Fruit fly (Drosophila melanogaster) whole organism, embryonic: ENCODE data around the gene CG13384.
A peak's percentile ranks its signal among the peaks of the same experiment; 100 is the strongest.

Experiments used
- B-H1 ChIP-seq: fragments of 200-800 bp; sonication (Bioruptor generic); IDR thresholded peaks from 3 replicates; pipeline ENCODE4 v1.3.6; 2022; ENCODE audit warnings: missing biosample characterization, missing genetic modification characterization
- B-H2 ChIP-seq: fragments of 200-800 bp; sonication (Bioruptor generic); optimal IDR thresholded peaks from 2 replicates; lab custom pipeline; 2018; ENCODE audit warnings: missing biosample characterization, mild to moderate bottlenecking, missing genetic modification characterization
- CG10462 ChIP-seq: fragments of 200-800 bp; sonication (Bioruptor generic); optimal IDR thresholded peaks from 2 replicates; lab custom pipeline; 2016; ENCODE audit warnings: missing biosample characterization, missing genetic modification characterization
- CG11695 ChIP-seq: fragments of 200-800 bp; sonication (Bioruptor generic); IDR thresholded peaks from 3 replicates; pipeline ENCODE4 v1.3.6; 2022; ENCODE audit warnings: missing biosample characterization, missing genetic modification characterization
- CG12219 ChIP-seq: fragments of 200-800 bp; sonication (Bioruptor generic); optimal IDR thresholded peaks from 3 replicates; lab custom pipeline; 2018; ENCODE audit warnings: missing biosample characterization, mild to moderate bottlenecking, missing genetic modification characterization
- CG15011 ChIP-seq: fragments of 200-800 bp; sonication (Bioruptor generic); optimal IDR thresholded peaks from 3 replicates; lab custom pipeline; 2018; ENCODE audit warnings: missing biosample characterization, mild to moderate bottlenecking, missing genetic modification characterization
- CG15269 ChIP-seq: fragments of 200-800 bp; sonication (Bioruptor generic); optimal IDR thresholded peaks from 2 replicates; lab custom pipeline; 2018; ENCODE audit warnings: missing biosample characterization, mild to moderate bottlenecking, missing genetic modification characterization, moderate library complexity
- CG15514 ChIP-seq: fragments of 200-800 bp; sonication (Bioruptor generic); optimal IDR thresholded peaks from 3 replicates; lab custom pipeline; 2017; ENCODE audit warnings: missing biosample characterization, missing genetic modification characterization, mild to moderate bottlenecking, moderate library complexity, missing genetic modification reagents
- CG16863 ChIP-seq: fragments of 200-800 bp; sonication (Bioruptor generic); optimal IDR thresholded peaks from 3 replicates; lab custom pipeline; 2016; ENCODE audit warnings: missing biosample characterization, missing genetic modification characterization
- CG17328 ChIP-seq: fragments of 200-800 bp; sonication (Bioruptor generic); IDR thresholded peaks from 2 replicates; pipeline ENCODE4 v1.3.6; 2022; ENCODE audit warnings: missing biosample characterization, missing genetic modification characterization
- CG17568 ChIP-seq: fragments of 200-800 bp; sonication (Bioruptor generic); optimal IDR thresholded peaks from 2 replicates; lab custom pipeline; 2018; ENCODE audit warnings: missing biosample characterization, mild to moderate bottlenecking, missing genetic modification characterization, moderate library complexity
- CG3407 ChIP-seq: fragments of 200-800 bp; sonication (Bioruptor generic); optimal IDR thresholded peaks from 2 replicates; lab custom pipeline; 2018; ENCODE audit warnings: missing biosample characterization, mild to moderate bottlenecking, missing genetic modification characterization
- CG4707 ChIP-seq: fragments of 200-800 bp; sonication (Bioruptor generic); optimal IDR thresholded peaks from 2 replicates; lab custom pipeline; 2018; ENCODE audit warnings: missing biosample characterization, mild to moderate bottlenecking, missing genetic modification characterization, moderate library complexity
- CG5180 ChIP-seq: fragments of 200-800 bp; sonication (Bioruptor generic); optimal IDR thresholded peaks from 3 replicates; lab custom pipeline; 2017; ENCODE audit warnings: missing biosample characterization, missing genetic modification characterization, mild to moderate bottlenecking, moderate library complexity, missing genetic modification reagents
- CG6272 ChIP-seq: fragments of 200-800 bp; sonication (Bioruptor generic); IDR thresholded peaks from 2 replicates; pipeline ENCODE4 v1.3.6; 2022; ENCODE audit warnings: missing biosample characterization, missing genetic modification characterization
- CG6813 ChIP-seq: fragments of 200-800 bp; sonication (Bioruptor generic); optimal IDR thresholded peaks from 2 replicates; lab custom pipeline; 2017; ENCODE audit warnings: missing biosample characterization, missing genetic modification characterization, mild to moderate bottlenecking, moderate library complexity, missing genetic modification reagents
- CG7839 ChIP-seq: fragments of 200-800 bp; sonication (Bioruptor generic); optimal IDR thresholded peaks from 3 replicates; lab custom pipeline; 2018; ENCODE audit warnings: missing biosample characterization, mild to moderate bottlenecking, missing genetic modification characterization, moderate library complexity
- CG8290 ChIP-seq, 3 experiments: fragments of 200-800 bp; sonication (Bioruptor generic); optimal IDR thresholded peaks; 2 replicates each; lab custom pipeline; 2016 to 2019; ENCODE audit warnings: missing biosample characterization in 3 of 3, missing genetic modification characterization in 3 of 3, mild to moderate bottlenecking in 2 of 3, moderate library complexity in 1 of 3
- CG8388 ChIP-seq: fragments of 200-800 bp; sonication (Bioruptor generic); optimal IDR thresholded peaks from 2 replicates; lab custom pipeline; 2019; ENCODE audit warnings: missing biosample characterization, mild to moderate bottlenecking, missing genetic modification characterization, moderate library complexity
- CG9797 ChIP-seq: fragments of 200-800 bp; sonication (Bioruptor generic); optimal IDR thresholded peaks from 3 replicates; lab custom pipeline; 2018; ENCODE audit warnings: missing biosample characterization, mild to moderate bottlenecking, missing genetic modification characterization
- D ChIP-seq, 2 experiments: fragments of 200-800 bp in 1 of 2; fragments of >200 bp in 1 of 2; sonication (Bioruptor generic) in 1 of 2; optimal IDR thresholded peaks; 2 replicates in 1 of 2; 3 replicates in 1 of 2; lab custom pipeline; 2017; ENCODE audit warnings: mild to moderate bottlenecking in 1 of 2, missing biosample characterization in 1 of 2, missing genetic modification characterization in 1 of 2, missing genetic modification reagents in 1 of 2
- Fer3 ChIP-seq: fragments of 200-800 bp; sonication (Bioruptor generic); optimal IDR thresholded peaks from 2 replicates; lab custom pipeline; 2018; ENCODE audit warnings: missing biosample characterization, mild to moderate bottlenecking, missing genetic modification characterization, moderate library complexity
- HmgZ ChIP-seq: fragments of 200-800 bp; sonication (Bioruptor generic); optimal IDR thresholded peaks from 2 replicates; lab custom pipeline; 2018; ENCODE audit warnings: missing biosample characterization, mild to moderate bottlenecking, missing genetic modification characterization
- Jarid2 ChIP-seq: fragments of 200-800 bp; sonication (Bioruptor generic); optimal IDR thresholded peaks from 3 replicates; lab custom pipeline; 2017; ENCODE audit warnings: mild to moderate bottlenecking, missing biosample characterization, missing genetic modification reagents, missing genetic modification characterization
- Med ChIP-seq: fragments of 200-800 bp; sonication (Bioruptor generic); peaks from one replicate; lab custom pipeline; 2016; ENCODE audit warnings: missing biosample characterization, missing genetic modification characterization, mild to moderate bottlenecking, inconsistent platforms, moderate library complexity
- Sox100B ChIP-seq: fragments of 200-800 bp; sonication (Bioruptor generic); optimal IDR thresholded peaks from 3 replicates; lab custom pipeline; 2018; ENCODE audit warnings: missing biosample characterization, mild to moderate bottlenecking, missing genetic modification characterization
- ab ChIP-seq: fragments of 200-800 bp; sonication (Bioruptor generic); optimal IDR thresholded peaks from 2 replicates; lab custom pipeline; 2016; ENCODE audit warnings: missing biosample characterization, missing genetic modification characterization
- caup ChIP-seq: fragments of 200-800 bp; sonication (Bioruptor generic); optimal IDR thresholded peaks from 3 replicates; lab custom pipeline; 2017; ENCODE audit warnings: missing biosample characterization, mild to moderate bottlenecking, missing genetic modification characterization, moderate library complexity; ENCODE audit not compliant: severe bottlenecking
- chif ChIP-seq, 2 experiments: fragments of 200-800 bp; sonication (Bioruptor generic); optimal IDR thresholded peaks; 3 replicates each; lab custom pipeline; 2016; ENCODE audit warnings: missing biosample characterization in 2 of 2, missing genetic modification characterization in 2 of 2
- dmrt99B ChIP-seq: fragments of 200-800 bp; sonication (Bioruptor generic); optimal IDR thresholded peaks from 2 replicates; lab custom pipeline; 2018; ENCODE audit warnings: missing biosample characterization, mild to moderate bottlenecking, missing genetic modification characterization, moderate library complexity
- exex ChIP-seq: fragments of 200-800 bp; sonication (Bioruptor generic); optimal IDR thresholded peaks from 4 replicates; lab custom pipeline; 2018; ENCODE audit warnings: missing biosample characterization, mild to moderate bottlenecking, missing genetic modification characterization, moderate library complexity
- ftz-f1 ChIP-seq: fragments of 200-800 bp; sonication (Bioruptor generic); optimal IDR thresholded peaks from 2 replicates; lab custom pipeline; 2016; ENCODE audit warnings: missing biosample characterization, missing genetic modification characterization
- fu2 ChIP-seq: fragments of 200-800 bp; sonication (Bioruptor generic); optimal IDR thresholded peaks from 2 replicates; lab custom pipeline; 2016; ENCODE audit warnings: missing biosample characterization, missing genetic modification characterization
- grn ChIP-seq: fragments of 200-800 bp; sonication (Bioruptor generic); optimal IDR thresholded peaks from 3 replicates; lab custom pipeline; 2017; ENCODE audit warnings: missing biosample characterization, missing genetic modification characterization
- ham ChIP-seq: fragments of 200-800 bp; sonication (Bioruptor generic); IDR thresholded peaks from 2 replicates; pipeline ENCODE4 v1.3.6; 2022; ENCODE audit warnings: missing biosample characterization, missing genetic modification characterization
- hkb ChIP-seq, 2 experiments: fragments of 200-800 bp in 1 of 2; fragments of >200 bp in 1 of 2; sonication (Bioruptor generic) in 1 of 2; IDR thresholded peaks in 1 of 2; optimal IDR thresholded peaks in 1 of 2; 2 replicates each; pipeline versions ENCODE4 v1.3.6 to Lab custom; 2017 to 2022; ENCODE audit warnings: missing biosample characterization in 1 of 2, missing genetic modification characterization in 1 of 2
- ind ChIP-seq: fragments of 200-800 bp; sonication (Bioruptor generic); optimal IDR thresholded peaks from 3 replicates; lab custom pipeline; 2016; ENCODE audit warnings: missing biosample characterization, missing genetic modification characterization
- pan ChIP-seq, 4 experiments: fragments of >200 bp in 3 of 4; fragments of 200-800 bp in 1 of 4; sonication (Bioruptor generic) in 1 of 4; optimal IDR thresholded peaks in 3 of 4; IDR thresholded peaks in 1 of 4; 2 replicates each; pipeline versions ENCODE4 v1.3.6 to Lab custom; 2017 to 2022; ENCODE audit warnings: missing biosample characterization in 2 of 4, missing genetic modification characterization in 2 of 4, mixed read lengths in 1 of 4
- rib ChIP-seq: fragments of 200-800 bp; sonication (Bioruptor generic); IDR thresholded peaks from 2 replicates; pipeline ENCODE4 v1.3.6; 2022; ENCODE audit warnings: missing biosample characterization, missing genetic modification characterization
- schlank ChIP-seq: fragments of 200-800 bp; sonication (Bioruptor generic); optimal IDR thresholded peaks from 2 replicates; lab custom pipeline; 2018; ENCODE audit warnings: missing biosample characterization, mild to moderate bottlenecking, missing genetic modification characterization
- scrt ChIP-seq: fragments of 200-800 bp; sonication (Bioruptor generic); optimal IDR thresholded peaks from 2 replicates; lab custom pipeline; 2018; ENCODE audit warnings: missing biosample characterization, mild to moderate bottlenecking, missing genetic modification characterization, moderate library complexity
- sd ChIP-seq: fragments of 200-800 bp; sonication (Bioruptor generic); optimal IDR thresholded peaks from 3 replicates; lab custom pipeline; 2018; ENCODE audit warnings: missing biosample characterization, mild to moderate bottlenecking, missing genetic modification characterization, moderate library complexity
- sens ChIP-seq: fragments of 200-800 bp; sonication (Bioruptor generic); peaks from one replicate; lab custom pipeline; 2016; ENCODE audit warnings: missing biosample characterization, missing genetic modification characterization
- so ChIP-seq: fragments of 200-800 bp; sonication (Bioruptor generic); IDR thresholded peaks from 3 replicates; pipeline ENCODE4 v1.3.6; 2022; ENCODE audit warnings: missing biosample characterization, missing genetic modification characterization
- unpg ChIP-seq: fragments of 200-800 bp; sonication (Bioruptor generic); optimal IDR thresholded peaks from 3 replicates; lab custom pipeline; 2018; ENCODE audit warnings: missing biosample characterization, mild to moderate bottlenecking, missing genetic modification characterization, moderate library complexity
- wdn ChIP-seq: fragments of 200-800 bp; sonication (Bioruptor generic); IDR thresholded peaks from 2 replicates; pipeline ENCODE4 v1.3.6; 2022; ENCODE audit warnings: missing biosample characterization, missing genetic modification characterization
- yki ChIP-seq: fragments of >200 bp; optimal IDR thresholded peaks from 3 replicates; lab custom pipeline; 2018

Gene CG13384

dm6 chr2L:8350560-8351171 is 33.6 kb upstream of the CG13384 start (continued):
- TF ChIP-seq CG15269 (tag; lab: Kevin White, UChicago) (peak; percentile 63), CG8388 (peak; percentile 8), CG17568 (GFP tag; lab: Kevin White, UChicago) (peak; percentile 54), grn (GFP tag; lab: Kevin White, UChicago) (peak; percentile 74), chif (GFP tag; optimal IDR thresholded peaks at IDR 0.05; lab: Kevin White, UChicago) (peak in 1 of 2 experiments; percentile 11), fu2 (no peak), CG7839 (tag; lab: Kevin White, UChicago) (peak; percentile 27), CG15011 (GFP tag; lab: Kevin White, UChicago) (peak; percentile 47), CG5180 (GFP tag; lab: Kevin White, UChicago) (peak; percentile 35), Jarid2 (peak; percentile 19), dmrt99B (tag; lab: Kevin White, UChicago) (peak; percentile 25), B-H1 (GFP tag; lab: Robert Waterston, UW) (no peak), Fer3 (peak; percentile 54), pan (optimal IDR thresholded peaks at IDR 0.05; lab: Kevin White, UChicago) (no peak), pan (GFP tag; optimal IDR thresholded peaks at IDR 0.05 in 1 of 2, IDR thresholded peaks at IDR 0.05 in 1 of 2) (peak in 1 of 2 experiments; percentile 35), wdn (GFP tag; lab: Robert Waterston, UW) (no peak), CG17328 (no peak), ab (GFP tag; lab: Kevin White, UChicago) (no peak), so (GFP tag; lab: Robert Waterston, UW) (0 out of 3 replicates have a peak, but pooled peaks have one; percentile 36), rib (GFP tag; lab: Robert Waterston, UW) (peak; percentile 33; the same call in 1 of the 2 replicates), schlank (tag; lab: Kevin White, UChicago) (peak; percentile 36), ind (no peak), CG15514 (GFP tag; lab: Kevin White, UChicago) (peak; percentile 62), Sox100B (GFP tag; lab: Kevin White, UChicago) (peak; percentile 8), CG12219 (GFP tag; lab: Kevin White, UChicago) (peak; percentile 39), caup (GFP tag; lab: Kevin White, UChicago) (peak; percentile 54), hkb (optimal IDR thresholded peaks at IDR 0.05; lab: Kevin White, UChicago) (no peak), hkb (GFP tag; IDR thresholded peaks at IDR 0.05; lab: Robert Waterston, UW) (peak; percentile 72), CG11695 (GFP tag; lab: Robert Waterston, UW) (peak; percentile 7; the same call in 1 of the 3 replicates), D (optimal IDR thresholded peaks at IDR 0.05; lab: Kevin White, UChicago) (no peak), D (GFP tag; optimal IDR thresholded peaks at IDR 0.05; lab: Kevin White, UChicago) (no peak), CG9797 (GFP tag; lab: Kevin White, UChicago) (no peak), CG3407 (GFP tag; lab: Kevin White, UChicago) (peak; percentile 32), B-H2 (GFP tag; lab: Kevin White, UChicago) (peak; percentile 49), CG10462 (GFP tag; lab: Kevin White, UChicago) (no peak), ham (GFP tag; lab: Robert Waterston, UW) (no peak), CG16863 (peak; percentile 10), Med (GFP tag; lab: Kevin White, UChicago) (peak; percentile 86), CG4707 (GFP tag; lab: Kevin White, UChicago) (peak; percentile 35), CG6272 (GFP tag; lab: Robert Waterston, UW) (no peak), CG6813 (peak; percentile 36), scrt (peak; percentile 49), exex (peak; percentile 88), sd (tag; lab: Kevin White, UChicago) (peak; percentile 95), ftz-f1 (GFP tag; lab: Kevin White, UChicago) (peak; percentile 50), sens (GFP tag; lab: Kevin White, UChicago) (peak; percentile 55), HmgZ (tag; lab: Kevin White, UChicago) (peak; percentile 65), unpg (peak; percentile 46), yki (lab: Kevin White, UChicago) (no peak), CG8290 (GFP tag; optimal IDR thresholded peaks at IDR 0.05; lab: Kevin White, UChicago) (no peak), CG8290 (tag; optimal IDR thresholded peaks at IDR 0.05; lab: Kevin White, UChicago) (peak in 1 of 2 experiments; percentile 63)
